Fruit fly (Drosophila melanogaster) S2 (cell line): Measurements from ENCODE around the gene CG31688.

ENCODE experiments used
- CG8478 ChIP-seq: fragments of >200 bp; optimal IDR thresholded peaks from 2 replicates; lab custom pipeline; 2018
- CTCF ChIP-seq, 2 experiments: fragments of >200 bp; optimal IDR thresholded peaks; 2 replicates each; lab custom pipeline; 2018

- TF ChIP-seq CG8478 (lab: Kevin White, UChicago), result no peak
- no peak for TF ChIP-seq CTCF (optimal IDR thresholded peaks at IDR 0.05; lab: Kevin White, UChicago)
These were observed 1.4 kb downstream of the CG31688 start for dm6 chr2L:20427401-20427800.
